Worm (Caenorhabditis elegans) whole organism, young adult: ENCODE results near the gene nep-21.

ENCODE experiments used
- D2030.7 ChIP-seq: fragments of 200-800 bp; sonication (Bioruptor generic); IDR thresholded peaks from 2 replicates; pipeline ENCODE4 v1.3.6; 2022; ENCODE audit warnings: missing genetic modification reagents, missing genetic modification characterization, missing compliant biosample characterization
- F52B5.7 ChIP-seq: sonication (generic microtip); optimal IDR thresholded peaks from 2 replicates; lab custom pipeline; 2016; ENCODE audit warnings: mild to moderate bottlenecking, missing genetic modification characterization, missing compliant biosample characterization
- F57C9.4 ChIP-seq: sonication (generic microtip); optimal IDR thresholded peaks from 2 replicates; lab custom pipeline; 2017; ENCODE audit warnings: mild to moderate bottlenecking, missing genetic modification characterization, missing compliant biosample characterization
- K12H6.12 ChIP-seq: fragments of 200-800 bp; sonication (Bioruptor generic); optimal IDR thresholded peaks from 2 replicates; lab custom pipeline; 2018; ENCODE audit warnings: mild to moderate bottlenecking, missing genetic modification characterization, missing compliant biosample characterization
- T07F8.4 ChIP-seq: sonication (generic microtip); optimal IDR thresholded peaks from 2 replicates; lab custom pipeline; 2016; ENCODE audit warnings: mild to moderate bottlenecking, missing genetic modification characterization, moderate library complexity, missing compliant biosample characterization
- Y56A3A.18 ChIP-seq: fragments of 200-800 bp; sonication (Bioruptor generic); IDR thresholded peaks from 2 replicates; pipeline ENCODE4 v1.3.6; 2022; ENCODE audit warnings: missing genetic modification reagents, missing genetic modification characterization, missing compliant biosample characterization
- ama-1 ChIP-seq, 3 experiments: fragments of 150-350 bp in 1 of 3; sonication (generic microtip) in 2 of 3; optimal IDR thresholded peaks; 2 replicates each; lab custom pipeline; 2014 to 2018; ENCODE audit warnings: missing biosample characterization in 2 of 3, missing genetic modification characterization in 2 of 3, missing genetic modification reagents in 2 of 3
- cebp-2 ChIP-seq: fragments of 200-800 bp; sonication (Bioruptor generic); IDR thresholded peaks from 2 replicates; pipeline ENCODE4 v1.3.6; 2022; ENCODE audit warnings: missing genetic modification characterization, missing compliant biosample characterization
- gei-17 ChIP-seq: fragments of 200-800 bp; sonication (Bioruptor generic); optimal IDR thresholded peaks from 2 replicates; lab custom pipeline; 2018; ENCODE audit warnings: mild to moderate bottlenecking, missing genetic modification characterization, missing compliant biosample characterization

DNA sequence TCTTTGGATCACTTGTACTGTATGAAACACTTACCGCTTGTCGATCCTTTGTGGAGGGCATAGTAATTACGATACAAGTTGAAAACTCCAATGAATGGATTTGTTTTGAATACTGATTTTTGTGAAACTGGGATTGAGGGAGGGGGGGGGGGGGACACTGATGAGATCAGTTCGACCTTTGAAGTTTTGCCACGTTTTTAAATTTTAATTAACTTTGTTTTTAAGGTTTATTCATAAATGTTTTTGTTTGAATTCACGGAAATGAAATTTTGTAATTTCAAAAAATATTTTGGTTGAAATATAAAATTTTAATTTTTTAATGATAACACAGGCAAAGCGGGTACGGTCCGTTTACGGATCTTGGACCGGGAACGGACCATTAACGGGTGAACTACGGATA lies 9.7 kb upstream of the nep-21 start, which contains the start of gene ent-3:
- TF ChIP-seq K12H6.12 (no peak), T07F8.4 (tag; lab: Kevin White, UChicago) (no peak), gei-17 (GFP tag; lab: Kevin White, UChicago) (no peak), F52B5.7 (tag; lab: Kevin White, UChicago) (no peak), Y56A3A.18 (no peak), cebp-2 (GFP tag; lab: Robert Waterston, UW) (no peak), F57C9.4 (tag; lab: Kevin White, UChicago) (no peak), ama-1 (optimal IDR thresholded peaks at IDR 0.05; lab: Kevin White, UChicago) (no peak), ama-1 (GFP tag; optimal IDR thresholded peaks at IDR 0.05; lab: Kevin White, UChicago) (no peak), D2030.7 (GFP tag; lab: Robert Waterston, UW) (no peak)
